Worm (Caenorhabditis elegans) whole organism, L3 larva: ENCODE measurements around the gene C05C12.5.

Experiments used
- ceh-82 ChIP-seq: fragments of 150-350 bp; optimal IDR thresholded peaks from 2 replicates; lab custom pipeline; 2014; ENCODE audit warnings: missing biosample characterization, missing genetic modification characterization
- egl-27 ChIP-seq: sonication (generic microtip); optimal IDR thresholded peaks from 4 replicates; lab custom pipeline; 2017; ENCODE audit warnings: missing biosample characterization, missing genetic modification reagents, missing genetic modification characterization
- elt-3 ChIP-seq, 3 experiments: fragments of 150-350 bp in 1 of 3; sonication (generic microtip) in 2 of 3; optimal IDR thresholded peaks; 2 replicates in 2 of 3; 4 replicates in 1 of 3; lab custom pipeline; 2014 to 2017; ENCODE audit warnings: missing biosample characterization in 3 of 3, missing genetic modification characterization in 3 of 3
- hmg-11 ChIP-seq: sonication (generic microtip); optimal IDR thresholded peaks from 2 replicates; lab custom pipeline; 2016; ENCODE audit warnings: missing genetic modification characterization, missing compliant biosample characterization
- lin-39 ChIP-seq: fragments of 150-350 bp; optimal IDR thresholded peaks from 2 replicates; lab custom pipeline; 2018; ENCODE audit warnings: missing biosample characterization, missing genetic modification reagents, missing genetic modification characterization
- mdl-1 ChIP-seq: fragments of 150-350 bp; optimal IDR thresholded peaks from 2 replicates; lab custom pipeline; 2014; ENCODE audit warnings: missing biosample characterization, missing genetic modification characterization
- nhr-237 ChIP-seq: fragments of 150-350 bp; optimal IDR thresholded peaks from 2 replicates; lab custom pipeline; 2014; ENCODE audit warnings: missing biosample characterization, missing genetic modification characterization
- nhr-25 ChIP-seq: sonication (generic microtip); optimal IDR thresholded peaks from 2 replicates; lab custom pipeline; 2017; ENCODE audit warnings: missing biosample characterization, missing genetic modification characterization
- nhr-28 ChIP-seq: fragments of 150-350 bp; optimal IDR thresholded peaks from 2 replicates; lab custom pipeline; 2014; ENCODE audit warnings: missing biosample characterization, missing genetic modification characterization
- nhr-76 ChIP-seq: fragments of 150-350 bp; sonication (generic microtip); optimal IDR thresholded peaks from 5 replicates; lab custom pipeline; 2014; ENCODE audit warnings: missing biosample characterization, missing genetic modification characterization
- skn-1 ChIP-seq: fragments of 150-350 bp; optimal IDR thresholded peaks from 2 replicates; lab custom pipeline; 2014; ENCODE audit warnings: missing biosample characterization, missing genetic modification characterization
- zag-1 ChIP-seq: fragments of 150-350 bp; optimal IDR thresholded peaks from 2 replicates; lab custom pipeline; 2014; ENCODE audit warnings: missing biosample characterization, missing genetic modification characterization
- ztf-11 ChIP-seq: fragments of 150-350 bp; optimal IDR thresholded peaks from 2 replicates; lab custom pipeline; 2014; ENCODE audit warnings: missing biosample characterization, missing genetic modification characterization

DNA sequence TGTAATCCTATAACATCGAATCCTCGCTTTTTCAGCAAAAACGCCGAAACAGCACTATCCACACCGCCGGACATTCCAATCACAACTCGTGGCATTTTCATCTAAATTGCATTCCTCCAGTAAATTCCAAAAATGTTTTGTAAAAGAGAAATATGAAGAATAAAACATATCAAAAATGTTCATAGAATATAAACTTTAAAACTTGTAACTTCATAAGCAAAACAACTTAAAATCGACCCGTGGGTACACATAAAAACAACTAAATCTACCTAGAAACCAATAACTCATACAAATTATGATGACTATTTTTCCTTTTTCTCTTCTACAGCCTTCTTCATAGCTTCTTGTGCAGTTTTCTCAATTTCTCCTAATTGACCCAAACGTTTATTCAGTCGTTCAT lies 35.8 kb upstream of the C05C12.5 start, which contains the start of gene mttu-1:
- no peak for TF ChIP-seq skn-1 (tag; lab: Kevin White, UChicago)
- TF ChIP-seq ceh-82 = no peak
- no peak for TF ChIP-seq egl-27 (tag; lab: Kevin White, UChicago)
- no peak for TF ChIP-seq ztf-11
- TF ChIP-seq nhr-28 (tag; lab: Kevin White, UChicago) = no peak
- no peak for TF ChIP-seq nhr-76 (tag; lab: Kevin White, UChicago)
- no peak for TF ChIP-seq mdl-1 (tag; lab: Kevin White, UChicago)
- TF ChIP-seq hmg-11 (tag; lab: Kevin White, UChicago) = no peak
- no peak for TF ChIP-seq lin-39 (tag; lab: Kevin White, UChicago)
- no peak for TF ChIP-seq zag-1 (tag; lab: Kevin White, UChicago)
- TF ChIP-seq nhr-25 = no peak
- TF ChIP-seq elt-3 (tag; optimal IDR thresholded peaks at IDR 0.05; lab: Kevin White, UChicago) = no peak
- no peak for TF ChIP-seq nhr-237 (tag; lab: Kevin White, UChicago)
